Fruit fly (Drosophila melanogaster) whole organism, larva: ENCODE data around the gene CG44405.

Experiments used
- noc ChIP-seq: fragments of 200-800 bp; sonication (Bioruptor generic); optimal IDR thresholded peaks from 3 replicates; lab custom pipeline; 2019; ENCODE audit warnings: missing biosample characterization, mild to moderate bottlenecking, missing genetic modification characterization, moderate library complexity

Gene CG44405

DNA sequence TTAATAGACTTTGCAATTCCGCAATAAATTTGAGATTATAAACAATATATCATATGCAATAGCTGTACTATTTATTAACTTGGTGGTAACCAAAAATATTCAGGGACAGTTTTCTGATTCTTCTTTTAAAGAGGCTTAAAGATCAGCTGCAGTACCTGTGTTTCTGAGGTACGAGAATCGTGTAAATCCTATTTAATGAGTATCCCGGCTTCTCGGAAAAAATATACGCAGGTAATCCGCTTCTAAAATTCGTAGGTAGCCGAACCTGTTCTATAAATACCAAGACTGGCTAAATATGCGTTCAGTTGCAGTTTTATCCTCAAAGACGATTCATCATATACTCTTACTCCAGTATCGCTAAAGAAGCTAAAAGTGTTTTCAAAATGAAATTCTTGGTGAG, 12.5 kb downstream of the CG44405 start, which contains the start of gene CG4440:
Gene CG4440 (plus strand): TSS at position 301 of the 400 bp plus-strand sequence.
- no peak for TF ChIP-seq noc (tag; lab: Kevin White, UChicago)

DNA sequence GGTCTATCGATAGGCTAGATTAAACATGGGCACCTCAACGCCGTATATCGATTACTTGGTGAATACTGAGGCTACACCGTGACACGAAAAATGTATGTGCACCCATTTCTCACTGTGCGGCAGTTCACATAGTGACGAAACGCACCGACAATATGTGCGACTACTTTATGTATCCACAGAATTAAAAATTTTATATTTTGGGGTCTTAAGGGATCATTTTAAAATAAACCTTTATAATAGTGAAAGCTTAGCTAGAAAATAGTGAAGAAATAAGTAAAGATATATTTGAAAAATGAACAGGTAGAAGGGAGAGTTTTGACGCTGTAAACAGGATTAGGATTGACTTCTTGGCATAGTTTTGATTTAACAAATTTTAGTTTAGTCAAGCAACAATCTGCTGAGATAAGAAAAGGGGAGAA, 13.0 kb downstream of the CG44405 start, which contains the start of gene mRpL4:
Gene mRpL4 (minus strand): TSS at position 31 of the 419 bp plus-strand sequence.
- no peak for TF ChIP-seq noc (tag; lab: Kevin White, UChicago)

- TF ChIP-seq noc (tag; lab: Kevin White, UChicago): no peak
Observed at dm6 chr2L:16326892-16327291, 15.2 kb downstream of the CG44405 start, which contains the start of gene CG4278. Gene CG4278 (plus strand): TSS chr2L:16327069.

dm6 chr2L:16325515-16326257, 16.4 kb downstream of the CG44405 start, which contains the start of gene cact:
Gene cact (minus strand): TSS chr2L:16326207.
- peak; percentile 96 for TF ChIP-seq noc (tag; lab: Kevin White, UChicago)

DNA sequence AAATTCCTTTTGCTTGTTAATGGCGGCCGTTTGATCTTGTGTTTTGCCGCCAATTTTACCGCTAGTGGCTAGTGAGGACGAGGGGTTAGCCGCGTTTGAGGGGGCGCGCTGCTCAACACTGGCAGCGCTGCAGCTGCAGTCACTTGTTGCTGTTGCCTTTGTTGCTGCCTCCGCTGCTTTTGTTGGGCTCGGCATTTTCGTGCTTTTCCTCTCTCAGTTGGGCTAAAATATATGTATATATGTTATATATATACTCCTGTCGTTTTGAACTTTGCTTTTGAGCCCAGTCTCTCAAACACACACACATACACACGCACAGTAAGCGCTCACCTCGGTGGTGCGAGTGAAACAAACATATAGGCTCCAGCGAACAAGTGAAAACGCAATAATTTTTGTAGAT, 17.3 kb downstream of the CG44405 start:
- TF ChIP-seq noc (tag; lab: Kevin White, UChicago): no peak

DNA sequence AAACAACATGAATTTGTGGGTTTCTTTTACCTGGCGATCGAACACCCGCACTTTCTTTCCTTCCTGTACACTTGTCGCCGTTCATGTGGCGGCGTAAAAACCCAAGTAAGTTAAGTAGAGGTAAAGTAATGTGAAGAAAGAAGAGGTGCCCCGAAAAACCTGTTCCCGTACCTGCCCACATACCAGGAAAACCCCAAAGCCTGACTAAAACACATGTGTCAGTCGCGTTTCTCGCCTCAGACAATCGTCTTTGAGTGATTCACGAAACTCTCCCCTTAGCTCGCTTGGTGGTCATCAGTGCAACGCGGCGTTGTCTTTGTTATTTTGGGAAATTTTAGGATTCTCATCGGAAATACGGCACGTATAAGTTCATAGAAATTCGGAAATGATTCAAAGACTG, 18.6 kb downstream of the CG44405 start:
- no peak for TF ChIP-seq noc (tag; lab: Kevin White, UChicago)

dm6 chr2L:16321872-16322631, 20.1 kb downstream of the CG44405 start:
- TF ChIP-seq noc (tag; lab: Kevin White, UChicago): no peak

DNA sequence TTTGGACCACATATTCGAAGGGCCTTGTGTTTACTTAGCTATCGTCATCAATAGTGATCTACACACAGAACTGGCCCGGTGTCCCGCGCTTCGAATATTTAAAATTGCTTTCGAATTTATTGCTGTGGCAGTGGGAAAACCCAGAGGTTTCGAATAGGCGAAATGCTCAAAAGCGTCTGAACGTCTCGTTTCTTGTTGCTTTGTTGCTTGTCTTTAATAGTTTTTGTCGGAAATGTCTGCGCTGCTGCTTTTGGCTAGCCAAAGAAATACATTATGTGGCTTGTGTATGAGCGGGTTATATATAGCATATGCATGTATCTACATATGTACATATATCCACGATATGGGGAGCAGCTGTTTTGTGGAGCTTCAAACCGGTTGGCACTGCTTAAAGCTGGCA, 20.9 kb downstream of the CG44405 start:
- no peak for TF ChIP-seq noc (tag; lab: Kevin White, UChicago)

dm6 chr2L:16320428-16320827, 21.7 kb downstream of the CG44405 start:
- TF ChIP-seq noc (tag; lab: Kevin White, UChicago): no peak

DNA sequence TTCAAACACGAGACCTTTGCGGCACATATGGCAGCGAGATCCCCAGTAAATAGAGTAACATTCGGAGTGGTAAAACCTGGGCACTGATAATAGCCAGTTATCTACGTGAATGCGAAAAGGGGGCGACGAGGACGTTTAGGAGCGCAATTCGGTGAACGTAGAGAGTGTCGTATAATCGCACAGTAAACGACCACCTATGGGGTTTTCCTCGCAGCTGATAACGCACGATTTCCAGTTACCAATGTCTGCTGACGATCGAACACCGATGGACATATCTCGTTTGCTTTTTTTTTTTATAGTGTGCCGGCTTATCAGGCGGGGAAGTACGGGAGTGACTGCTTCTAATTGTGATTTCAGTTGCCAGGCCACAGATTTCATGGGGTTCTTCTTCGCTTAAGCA, 22.4 kb downstream of the CG44405 start:
- peak; percentile 21 for TF ChIP-seq noc (tag; lab: Kevin White, UChicago)

DNA sequence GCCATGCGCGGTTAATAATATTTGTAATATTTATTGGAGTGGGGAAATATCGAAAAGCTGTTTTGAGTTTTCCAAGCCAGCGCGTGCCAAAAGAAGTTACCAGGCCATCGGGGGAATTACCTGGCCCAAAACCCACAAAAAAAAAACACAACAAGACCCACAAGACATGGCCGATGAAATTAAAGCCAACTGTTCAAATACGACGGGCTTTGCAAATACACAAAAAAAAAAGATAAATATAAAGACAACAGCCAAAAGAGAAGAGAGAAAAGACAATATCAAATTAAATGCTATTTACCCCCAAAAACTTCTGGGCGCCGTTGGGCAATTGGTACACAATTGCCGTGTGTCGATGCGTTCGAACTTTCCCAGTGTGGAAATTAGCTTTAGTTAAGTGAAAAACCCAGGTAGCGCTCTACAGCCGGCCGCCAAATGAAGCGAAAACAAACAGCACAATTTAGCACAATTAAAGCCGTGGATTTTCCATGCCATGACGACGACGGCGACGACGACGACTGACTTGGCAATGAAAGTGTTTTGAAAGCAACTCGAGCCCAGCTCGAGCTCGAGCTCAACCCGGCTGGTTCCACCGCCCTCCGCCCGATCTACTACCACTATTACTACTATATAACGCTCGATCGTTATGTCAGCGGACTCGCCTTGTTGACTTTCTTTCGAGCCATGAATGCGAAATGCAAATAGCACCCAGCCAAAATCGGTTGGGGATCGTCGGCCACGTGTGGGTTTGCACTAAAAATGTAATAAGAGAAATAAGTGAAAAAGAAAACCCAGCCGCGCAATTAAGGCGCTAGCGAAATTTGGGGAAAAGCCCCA, 24.1 kb downstream of the CG44405 start:
- peak; percentile 4 for TF ChIP-seq noc (tag; lab: Kevin White, UChicago)

DNA sequence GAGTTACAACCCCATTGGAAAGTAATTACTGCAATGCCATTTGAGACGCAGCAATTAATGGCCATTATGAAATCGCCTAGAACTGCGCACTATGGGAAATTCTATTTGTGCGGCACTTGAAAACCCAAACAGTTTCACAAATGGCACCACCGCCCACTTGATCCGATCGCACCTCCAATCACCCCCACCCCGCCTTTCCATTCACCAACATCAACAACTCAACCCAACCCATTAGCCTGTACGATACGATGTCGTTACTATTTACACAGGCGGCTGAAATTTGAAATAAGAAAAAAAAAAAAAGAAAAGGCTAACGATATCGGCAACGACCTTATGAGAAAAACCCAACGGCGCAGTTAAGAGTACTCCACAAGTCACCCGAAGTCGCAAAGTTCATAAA, 25.0 kb downstream of the CG44405 start:
- TF ChIP-seq noc (tag; lab: Kevin White, UChicago): no peak

dm6 chr2L:16316410-16316809, 25.7 kb downstream of the CG44405 start:
- no peak for TF ChIP-seq noc (tag; lab: Kevin White, UChicago)

DNA sequence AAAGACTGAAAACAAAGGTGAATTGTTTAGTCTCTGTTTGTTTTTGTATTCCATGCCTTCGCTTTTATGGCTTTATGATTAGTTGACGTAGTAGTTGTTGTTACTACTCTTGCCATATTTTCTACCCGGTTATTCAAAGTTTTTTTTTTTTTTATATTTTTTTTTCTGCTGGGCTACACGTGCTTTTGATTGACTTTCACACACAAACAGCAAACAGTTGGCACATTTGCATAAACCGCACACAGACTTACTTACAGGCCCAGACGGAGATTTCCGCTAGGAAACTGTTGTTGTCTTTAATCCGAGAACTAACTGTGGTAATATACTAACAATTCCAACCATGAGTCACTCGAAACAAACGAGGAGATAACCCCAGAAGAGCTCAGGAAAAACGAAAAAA, 26.3 kb downstream of the CG44405 start:
- no peak for TF ChIP-seq noc (tag; lab: Kevin White, UChicago)

DNA sequence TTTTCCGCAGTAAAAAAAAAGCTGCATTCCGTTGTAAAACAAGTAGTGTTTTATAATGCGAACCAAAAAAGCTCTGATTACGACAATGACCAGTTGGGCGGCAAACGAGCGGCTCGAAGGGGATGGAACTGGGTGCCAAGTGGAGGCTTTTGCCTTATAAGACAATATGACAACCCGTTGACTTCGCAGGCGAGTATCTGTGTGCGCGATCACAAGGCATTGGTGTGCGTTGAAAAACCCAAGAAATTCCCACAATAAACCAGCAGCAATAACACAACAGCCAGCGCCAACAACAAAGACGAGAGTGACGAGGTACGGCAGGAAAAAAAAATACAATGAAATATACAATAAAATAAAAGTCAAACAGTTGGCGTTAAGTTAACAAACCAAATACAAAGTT, 27.1 kb downstream of the CG44405 start:
- peak; percentile 6 for TF ChIP-seq noc (tag; lab: Kevin White, UChicago)

DNA sequence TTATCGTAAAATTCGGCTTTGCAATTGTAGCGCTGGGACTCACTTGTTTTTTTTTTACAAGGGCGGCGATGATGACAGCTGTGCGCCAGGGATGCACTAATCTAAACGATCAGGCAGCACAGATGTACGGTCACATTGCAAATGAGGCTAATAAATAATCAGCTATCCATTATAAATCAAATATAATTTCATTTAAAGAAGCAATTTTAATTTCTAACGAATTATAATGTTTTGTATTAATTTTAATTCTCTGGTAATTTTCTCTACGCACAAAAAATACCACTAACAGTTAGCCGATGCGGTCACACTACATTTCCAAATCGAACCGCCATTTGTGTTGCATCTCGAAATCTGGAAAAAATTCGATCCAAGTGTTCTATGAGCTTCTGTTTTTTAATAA, 31.5 kb downstream of the CG44405 start, which contains the start of the genes cni and fzy:
Gene cni (minus strand): TSS at position 79 of the 400 bp plus-strand sequence.
Gene fzy (plus strand): TSS at position 309 of the 400 bp plus-strand sequence.
- TF ChIP-seq noc (tag; lab: Kevin White, UChicago): no peak
